Worm (Caenorhabditis elegans) whole organism, L1 larva: Measurements from ENCODE around the gene C09B9.7.
A peak's percentile ranks its signal among the peaks of the same experiment; 100 is the strongest.

Experiments used
- aly-2 ChIP-seq: fragments of 150-350 bp; optimal IDR thresholded peaks from 2 replicates; lab custom pipeline; 2014; ENCODE audit warnings: missing biosample characterization, missing genetic modification characterization
- lin-13 ChIP-seq: fragments of 150-350 bp; optimal IDR thresholded peaks from 2 replicates; lab custom pipeline; 2014; ENCODE audit warnings: missing biosample characterization, missing genetic modification reagents, missing genetic modification characterization
- nhr-71 ChIP-seq: sonication (generic microtip); optimal IDR thresholded peaks from 2 replicates; lab custom pipeline; 2016; ENCODE audit warnings: mild to moderate bottlenecking, missing genetic modification characterization, moderate library complexity, missing compliant biosample characterization
- pqm-1 ChIP-seq: sonication (generic microtip); optimal IDR thresholded peaks from 3 replicates; lab custom pipeline; 2017; ENCODE audit warnings: missing biosample characterization, missing genetic modification characterization
- rnt-1 ChIP-seq: sonication (generic microtip); optimal IDR thresholded peaks from 2 replicates; lab custom pipeline; 2016; ENCODE audit warnings: mild to moderate bottlenecking, missing genetic modification characterization, moderate library complexity, missing compliant biosample characterization

DNA sequence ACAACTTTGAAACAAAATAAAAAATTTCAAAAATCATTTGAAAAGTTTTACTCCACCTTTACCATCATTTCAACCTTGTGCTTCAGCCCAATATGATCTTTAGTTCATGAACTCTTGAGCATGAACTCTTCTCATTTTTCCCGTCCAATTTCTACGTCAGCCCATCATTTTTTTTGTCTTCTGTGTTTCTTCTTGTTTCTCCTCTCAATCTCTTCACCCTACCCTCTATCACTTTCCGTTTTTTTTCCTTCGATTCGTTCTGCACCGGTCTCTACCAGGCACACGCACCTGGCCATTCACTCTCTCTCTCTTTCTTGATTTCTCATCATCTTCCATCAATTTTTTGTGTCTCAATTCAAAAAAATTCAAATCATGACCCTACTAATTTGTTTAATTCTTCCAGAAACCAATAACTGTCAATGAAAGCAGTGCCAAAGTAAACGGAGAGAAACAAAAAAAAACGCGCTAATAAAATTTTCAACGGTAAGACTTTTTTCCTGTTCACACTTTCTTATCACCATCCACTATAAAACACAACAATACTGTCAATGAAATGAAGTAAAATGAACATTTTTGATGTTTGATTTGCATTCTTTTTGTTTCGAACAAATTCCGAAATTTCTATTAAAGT lies 22.1 kb upstream of the C09B9.7 start, which contains the start of gene pygo-1:
- no peak for TF ChIP-seq lin-13 (GFP tag; lab: Kevin White, UChicago)
- no peak for TF ChIP-seq pqm-1 (tag; lab: Kevin White, UChicago)
- TF ChIP-seq nhr-71 (tag; lab: Kevin White, UChicago) = peak; percentile 32
- TF ChIP-seq rnt-1 = peak; percentile 41
- no peak for TF ChIP-seq aly-2
